Worm (Caenorhabditis elegans): Measurements from ENCODE around the gene rib-1.

The rib-1 gene

ce11 chrIV:11616543-11616942 is 38.0 kb downstream of the rib-1 start:
- peak; percentile 42; the same call in 1 of the 2 replicates for TF ChIP-seq mcd-1 (GFP tag; IDR thresholded peaks at IDR 0.05)
- 0 out of 2 replicates have a peak, but pooled peaks have one; percentile 68 for TF ChIP-seq F37B4.10 (GFP tag; IDR thresholded peaks at IDR 0.05)
- TF ChIP-seq nhr-120 (GFP tag; IDR thresholded peaks at IDR 0.05): peak; percentile 64; the same call in 1 of the 2 replicates
- TF ChIP-seq nfyb-1 (GFP tag; IDR thresholded peaks at IDR 0.05): 0 out of 2 replicates have a peak, but pooled peaks have one; percentile 44
- peak; percentile 90; the same call in 1 of the 2 replicates for TF ChIP-seq egrh-3 (GFP tag; IDR thresholded peaks at IDR 0.05)

DNA sequence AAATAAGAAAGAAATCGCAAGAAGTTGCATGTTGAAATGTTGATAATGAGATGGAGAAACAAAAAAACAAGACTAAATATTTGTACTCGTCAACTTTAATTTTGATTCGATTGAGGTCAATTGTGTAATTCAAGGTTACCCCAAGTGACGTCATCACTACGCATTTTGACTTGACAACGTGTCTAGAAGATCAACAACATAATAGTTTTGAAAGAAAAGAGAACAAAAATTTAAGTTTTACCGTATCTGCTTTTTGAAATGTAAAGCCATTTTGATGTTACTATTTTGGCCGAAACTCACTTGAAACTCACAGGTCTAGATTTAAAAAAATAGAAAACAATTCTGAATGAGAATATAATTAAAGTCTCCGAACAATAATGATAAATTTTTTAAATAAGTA is 42.3 kb downstream of the rib-1 start, which contains the start of gene dsl-5:
dsl-5 (minus strand) TSS at position 101 of the 400 bp plus-strand sequence.
- TF ChIP-seq B0019.2 (GFP tag; conservative IDR thresholded peaks at IDR 0.05) (no peak), atf-7 (tag; optimal IDR thresholded peaks at IDR 0.05) (peak; percentile 43)

DNA sequence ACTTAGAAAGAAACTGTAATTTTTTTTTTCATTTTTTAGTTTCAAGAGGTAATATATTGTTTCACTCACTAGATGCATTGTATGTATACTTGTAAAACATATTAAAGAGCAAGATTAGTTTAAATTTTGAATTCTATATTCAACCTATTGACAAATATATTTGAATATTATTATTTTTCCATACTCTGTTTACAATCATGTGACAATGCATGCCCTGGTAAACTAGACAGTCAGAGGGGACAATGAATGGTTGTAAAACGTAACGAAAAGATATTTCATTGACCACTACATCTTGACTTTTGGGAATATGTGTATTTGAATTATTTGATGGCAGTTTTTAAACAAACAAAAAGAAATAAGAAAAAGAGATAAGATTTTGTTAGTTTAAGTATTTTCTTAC is 43.7 kb downstream of the rib-1 start:
- TF ChIP-seq Y67H2A.10 (GFP tag; conservative IDR thresholded peaks at IDR 0.05): no peak
- TF ChIP-seq Y95B8A.8 (GFP tag; IDR thresholded peaks at IDR 0.05): no peak
- no peak for TF ChIP-seq B0019.2 (GFP tag; conservative IDR thresholded peaks at IDR 0.05)
- TF ChIP-seq Y56A3A.18 (GFP tag; IDR thresholded peaks at IDR 0.05): no peak
- TF ChIP-seq bed-1 (GFP tag; IDR thresholded peaks at IDR 0.05): no peak
- no peak for TF ChIP-seq nfya-1 (tag; optimal IDR thresholded peaks at IDR 0.05; ENCODE audit: borderline replicate concordance, insufficient read depth)
- TF ChIP-seq atf-7 (tag; optimal IDR thresholded peaks at IDR 0.05): no peak
- TF ChIP-seq F39B2.1 (GFP tag; IDR thresholded peaks at IDR 0.05): no peak

- no peak for TF ChIP-seq him-1 (tag; optimal IDR thresholded peaks at IDR 0.05)
- TF ChIP-seq ztf-26 (tag; optimal IDR thresholded peaks at IDR 0.05): no peak
- no peak for TF ChIP-seq F57A8.1 (GFP tag; optimal IDR thresholded peaks at IDR 0.05)
- no peak for TF ChIP-seq Y79H2A.3 (GFP tag; conservative IDR thresholded peaks at IDR 0.05)
- no peak for TF ChIP-seq die-1 (tag; optimal IDR thresholded peaks at IDR 0.05)
- TF ChIP-seq chd-7 (tag; optimal IDR thresholded peaks at IDR 0.05): no peak
- TF ChIP-seq F55B11.4 (tag; optimal IDR thresholded peaks at IDR 0.05; ENCODE audit: borderline replicate concordance, insufficient read depth): no peak
- TF ChIP-seq attf-3 (GFP tag; conservative IDR thresholded peaks at IDR 0.05): no peak
- no peak for TF ChIP-seq efl-1 (GFP tag; optimal IDR thresholded peaks at IDR 0.05)
- TF ChIP-seq rcor-1 (GFP tag; IDR thresholded peaks at IDR 0.05): no peak
- no peak for TF ChIP-seq F57C9.4 (tag; optimal IDR thresholded peaks at IDR 0.05)
- TF ChIP-seq tbx-9 (tag; optimal IDR thresholded peaks at IDR 0.05; ENCODE audit: borderline replicate concordance): no peak
- TF ChIP-seq hlh-12 (tag; optimal IDR thresholded peaks at IDR 0.05): no peak
- no peak for TF ChIP-seq egl-44 (GFP tag; IDR thresholded peaks at IDR 0.05)
- TF ChIP-seq F39B2.1 (GFP tag; IDR thresholded peaks at IDR 0.05): no peak
- no peak for TF ChIP-seq snpc-3.4 (tag; optimal IDR thresholded peaks at IDR 0.05)
- TF ChIP-seq B0035.1 (tag; optimal IDR thresholded peaks at IDR 0.05): no peak
- no peak for TF ChIP-seq madf-8 (GFP tag; conservative IDR thresholded peaks at IDR 0.05)
- no peak for TF ChIP-seq rpc-1 (optimal IDR thresholded peaks at IDR 0.05)
- no peak for TF ChIP-seq rpc-1 (tag; optimal IDR thresholded peaks at IDR 0.05)
- TF ChIP-seq ztf-22 (GFP tag; optimal IDR thresholded peaks at IDR 0.05): no peak
These were observed 44.5 kb downstream of the rib-1 start, which contains the start of gene lys-4 for ce11 chrIV:11623060-11623459. lys-4 (minus strand) TSS chrIV:11623174.

ce11 chrIV:11623759-11624287 is 45.2 kb downstream of the rib-1 start:
- no peak for TF ChIP-seq akir-1 (GFP tag; optimal IDR thresholded peaks at IDR 0.05)
- TF ChIP-seq nhr-80 (tag; optimal IDR thresholded peaks at IDR 0.05): peak; percentile 66
- TF ChIP-seq pbrm-1 (GFP tag; IDR thresholded peaks at IDR 0.05): no peak
- TF ChIP-seq cebp-1 (GFP tag; IDR thresholded peaks at IDR 0.05): no peak
- TF ChIP-seq cebp-1 (tag; optimal IDR thresholded peaks at IDR 0.05): peak; percentile 14
- no peak for TF ChIP-seq F37B4.10 (GFP tag; IDR thresholded peaks at IDR 0.05)
- no peak for TF ChIP-seq Y79H2A.3 (GFP tag; conservative IDR thresholded peaks at IDR 0.05)
- TF ChIP-seq ztf-6 (GFP tag; IDR thresholded peaks at IDR 0.05): no peak
- no peak for TF ChIP-seq hmg-20 (GFP tag; IDR thresholded peaks at IDR 0.05)

Data from whole organism, young adult.